Fruit fly (Drosophila melanogaster) whole organism, embryonic: Measurements from ENCODE around the gene CG8289.

Experiments used
- CG10147 ChIP-seq: fragments of 200-800 bp; sonication (Bioruptor generic); optimal IDR thresholded peaks from 2 replicates; lab custom pipeline; 2019; ENCODE audit warnings: missing biosample characterization, mild to moderate bottlenecking, missing genetic modification characterization, moderate library complexity
- CG12659 ChIP-seq: fragments of 200-800 bp; sonication (Bioruptor generic); optimal IDR thresholded peaks from 3 replicates; lab custom pipeline; 2017; ENCODE audit warnings: mild to moderate bottlenecking, missing biosample characterization, missing genetic modification reagents, missing genetic modification characterization
- CG17361 ChIP-seq: fragments of 200-800 bp; sonication (Bioruptor generic); IDR thresholded peaks from 3 replicates; pipeline ENCODE4 v1.3.6; 2022; ENCODE audit warnings: missing biosample characterization, missing genetic modification characterization
- CG17829 ChIP-seq: fragments of 200-800 bp; optimal IDR thresholded peaks from 2 replicates; lab custom pipeline; 2019; ENCODE audit warnings: missing biosample characterization, mild to moderate bottlenecking, missing genetic modification characterization, moderate library complexity
- Dip2 ChIP-seq: fragments of 200-800 bp; sonication (Bioruptor generic); IDR thresholded peaks from 2 replicates; pipeline ENCODE4 v1.3.6; 2022; ENCODE audit warnings: missing biosample characterization, missing genetic modification characterization
- Gug ChIP-seq: fragments of 200-800 bp; sonication (Bioruptor generic); IDR thresholded peaks from 4 replicates; pipeline ENCODE4 v1.3.6; 2022; ENCODE audit warnings: missing biosample characterization, missing genetic modification characterization
- lbe ChIP-seq: fragments of 200-800 bp; sonication (Bioruptor generic); optimal IDR thresholded peaks from 2 replicates; lab custom pipeline; 2016; ENCODE audit warnings: missing biosample characterization, mild to moderate bottlenecking, missing genetic modification characterization
- nerfin-2 ChIP-seq: fragments of 200-800 bp; sonication (Bioruptor generic); IDR thresholded peaks from 2 replicates; pipeline ENCODE4 v1.3.6; 2022; ENCODE audit warnings: missing biosample characterization, missing genetic modification characterization; ENCODE audit not compliant: partially characterized antibody
- psq ChIP-seq: fragments of 200-800 bp; sonication (Bioruptor generic); optimal IDR thresholded peaks from 2 replicates; lab custom pipeline; 2017; ENCODE audit warnings: missing biosample characterization, missing genetic modification characterization
- usp ChIP-seq: fragments of >200 bp; optimal IDR thresholded peaks from 2 replicates; lab custom pipeline; 2017; ENCODE audit warnings: missing biosample characterization, missing genetic modification characterization

dm6 chrX:17627090-17627992 lies 8.5 kb downstream of the CG8289 start, which contains the start of gene stas:
- TF ChIP-seq nerfin-2 (GFP tag; lab: Robert Waterston, UW) (no peak), lbe (no peak), CG12659 (peak; percentile 85), CG17361 (GFP tag; lab: Robert Waterston, UW) (0 out of 3 replicates have a peak, but pooled peaks have one; percentile 10), CG17829 (tag; lab: Kevin White, UChicago) (peak; percentile 21), CG10147 (GFP tag; lab: Kevin White, UChicago) (no peak), Gug (GFP tag; lab: Robert Waterston, UW) (no peak), Dip2 (no peak), psq (GFP tag; lab: Kevin White, UChicago) (no peak), usp (GFP tag; lab: Kevin White, UChicago) (no peak)
